Worm (Caenorhabditis elegans) whole organism, L3 larva: ENCODE results near the gene F29B9.5.

Experiments used
- ZK546.5 ChIP-seq: sonication (generic microtip); optimal IDR thresholded peaks from 2 replicates; lab custom pipeline; 2017; ENCODE audit warnings: missing biosample characterization, missing genetic modification characterization
- ceh-16 ChIP-seq: sonication (generic microtip); optimal IDR thresholded peaks from 2 replicates; lab custom pipeline; 2017; ENCODE audit warnings: missing biosample characterization, missing genetic modification characterization
- daf-12 ChIP-seq: fragments of 150-350 bp; optimal IDR thresholded peaks from 2 replicates; lab custom pipeline; 2014; ENCODE audit warnings: missing biosample characterization, missing genetic modification reagents, missing genetic modification characterization
- egl-5 ChIP-seq: fragments of 150-350 bp; optimal IDR thresholded peaks from 2 replicates; lab custom pipeline; 2017; ENCODE audit warnings: missing biosample characterization, missing genetic modification reagents, missing genetic modification characterization, inconsistent platforms
- elt-1 ChIP-seq: fragments of 150-350 bp; optimal IDR thresholded peaks from 2 replicates; lab custom pipeline; 2014; ENCODE audit warnings: missing biosample characterization, missing genetic modification characterization
- elt-2 ChIP-seq: sonication (generic microtip); optimal IDR thresholded peaks from 2 replicates; lab custom pipeline; 2016; ENCODE audit warnings: missing genetic modification reagents, mild to moderate bottlenecking, missing genetic modification characterization, missing compliant biosample characterization
- elt-3 ChIP-seq, 3 experiments: fragments of 150-350 bp in 1 of 3; sonication (generic microtip) in 2 of 3; optimal IDR thresholded peaks; 2 replicates in 2 of 3; 4 replicates in 1 of 3; lab custom pipeline; 2014 to 2017; ENCODE audit warnings: missing biosample characterization in 3 of 3, missing genetic modification characterization in 3 of 3
- eor-1 ChIP-seq, 2 experiments: fragments of 150-350 bp; optimal IDR thresholded peaks; 2 replicates each; lab custom pipeline; 2014 to 2018; ENCODE audit warnings: missing biosample characterization in 2 of 2, missing genetic modification characterization in 2 of 2
- fkh-10 ChIP-seq: sonication (generic microtip); optimal IDR thresholded peaks from 2 replicates; lab custom pipeline; 2017; ENCODE audit warnings: missing biosample characterization, missing genetic modification reagents, missing genetic modification characterization
- hmg-11 ChIP-seq: sonication (generic microtip); optimal IDR thresholded peaks from 2 replicates; lab custom pipeline; 2016; ENCODE audit warnings: missing genetic modification characterization, missing compliant biosample characterization
- jun-1 ChIP-seq: fragments of 150-350 bp; optimal IDR thresholded peaks from 2 replicates; lab custom pipeline; 2014; ENCODE audit warnings: missing biosample characterization, missing genetic modification reagents, missing genetic modification characterization
- lin-15B ChIP-seq: fragments of 150-350 bp; optimal IDR thresholded peaks from 2 replicates; lab custom pipeline; 2014; ENCODE audit warnings: missing biosample characterization, missing genetic modification characterization
- lsy-12 ChIP-seq: sonication (generic microtip); optimal IDR thresholded peaks from 2 replicates; lab custom pipeline; 2016; ENCODE audit warnings: mild to moderate bottlenecking, missing genetic modification characterization, missing compliant biosample characterization
- mdl-1 ChIP-seq: fragments of 150-350 bp; optimal IDR thresholded peaks from 2 replicates; lab custom pipeline; 2014; ENCODE audit warnings: missing biosample characterization, missing genetic modification characterization
- mml-1 ChIP-seq: fragments of 150-350 bp; sonication (generic microtip); optimal IDR thresholded peaks from 3 replicates; lab custom pipeline; 2014; ENCODE audit warnings: missing biosample characterization, missing genetic modification characterization
- nfya-1 ChIP-seq: sonication (generic microtip); optimal IDR thresholded peaks from 2 replicates; lab custom pipeline; 2017; ENCODE audit warnings: missing genetic modification characterization, mild to moderate bottlenecking, missing compliant biosample characterization, antibody characterized with exemption, moderate library complexity; ENCODE audit not compliant: insufficient read depth
- nhr-237 ChIP-seq: fragments of 150-350 bp; optimal IDR thresholded peaks from 2 replicates; lab custom pipeline; 2014; ENCODE audit warnings: missing biosample characterization, missing genetic modification characterization
- nhr-25 ChIP-seq: sonication (generic microtip); optimal IDR thresholded peaks from 2 replicates; lab custom pipeline; 2017; ENCODE audit warnings: missing biosample characterization, missing genetic modification characterization
- nhr-76 ChIP-seq: fragments of 150-350 bp; sonication (generic microtip); optimal IDR thresholded peaks from 5 replicates; lab custom pipeline; 2014; ENCODE audit warnings: missing biosample characterization, missing genetic modification characterization
- skn-1 ChIP-seq: fragments of 150-350 bp; optimal IDR thresholded peaks from 2 replicates; lab custom pipeline; 2014; ENCODE audit warnings: missing biosample characterization, missing genetic modification characterization
- snpc-4 ChIP-seq: fragments of 150-350 bp; optimal IDR thresholded peaks from 2 replicates; lab custom pipeline; 2014; ENCODE audit warnings: missing biosample characterization, missing genetic modification characterization
- tbx-2 ChIP-seq: sonication (generic microtip); optimal IDR thresholded peaks from 2 replicates; lab custom pipeline; 2016; ENCODE audit warnings: mild to moderate bottlenecking, missing genetic modification characterization, missing compliant biosample characterization
- unc-62 ChIP-seq: fragments of 150-350 bp; sonication (generic microtip); optimal IDR thresholded peaks from 4 replicates; lab custom pipeline; 2014; ENCODE audit warnings: missing biosample characterization, missing genetic modification reagents, missing genetic modification characterization
- zag-1 ChIP-seq: fragments of 150-350 bp; optimal IDR thresholded peaks from 2 replicates; lab custom pipeline; 2014; ENCODE audit warnings: missing biosample characterization, missing genetic modification characterization
- ztf-11 ChIP-seq: fragments of 150-350 bp; optimal IDR thresholded peaks from 2 replicates; lab custom pipeline; 2014; ENCODE audit warnings: missing biosample characterization, missing genetic modification characterization

Gene F29B9.5

DNA sequence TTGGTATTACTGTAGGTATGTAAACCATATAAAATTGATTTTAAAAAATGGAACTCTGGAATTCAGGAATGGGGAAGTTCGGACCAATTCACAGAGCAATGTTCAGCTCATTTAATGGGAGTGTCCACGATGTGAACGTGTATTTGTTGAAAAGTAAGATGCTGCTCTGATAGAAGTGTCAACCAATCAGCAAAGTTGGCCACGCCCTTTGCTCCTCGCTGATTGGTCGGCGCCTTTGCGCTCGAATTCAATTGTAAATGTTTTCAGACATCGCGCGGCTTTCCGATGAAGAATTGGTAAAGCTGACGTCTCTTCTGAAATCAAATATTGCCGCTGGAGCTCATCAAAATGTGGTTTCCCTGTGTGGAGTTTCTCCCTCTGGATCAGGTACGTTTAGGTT lies 30.9 kb downstream of the F29B9.5 start:
- TF ChIP-seq ZK546.5 (tag; lab: Kevin White, UChicago): no peak
- TF ChIP-seq snpc-4: no peak
- TF ChIP-seq nfya-1 (tag; lab: Kevin White, UChicago): peak; percentile 59
- TF ChIP-seq eor-1 (tag; optimal IDR thresholded peaks at IDR 0.05; lab: Kevin White, UChicago): no peak

ce11 chrIV:4686291-4686830 lies 34.1 kb downstream of the F29B9.5 start:
- no peak for TF ChIP-seq lsy-12 (tag; lab: Kevin White, UChicago)
- peak; percentile 83 for TF ChIP-seq nfya-1 (tag; lab: Kevin White, UChicago)
- TF ChIP-seq, all 47 proteins: peak for 1

DNA sequence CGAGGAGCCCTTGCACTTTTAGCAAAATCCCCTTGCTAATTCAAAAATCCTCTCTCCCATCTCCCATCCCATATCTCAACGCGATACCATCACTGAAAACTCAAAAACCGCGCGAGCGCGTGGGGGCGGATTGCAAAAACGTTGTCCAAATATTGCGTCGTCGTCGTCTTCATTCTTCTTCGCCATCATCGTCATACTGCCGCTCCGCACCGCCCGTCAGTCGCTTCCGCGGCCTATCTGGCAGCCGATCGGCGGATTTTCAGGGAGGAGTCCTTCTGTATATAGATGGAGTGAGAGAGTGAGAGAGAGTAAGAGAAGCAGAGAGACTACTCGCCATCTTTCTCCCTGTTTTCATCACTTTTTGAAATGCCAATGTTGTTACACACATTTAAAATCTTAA lies 34.7 kb downstream of the F29B9.5 start:
- TF ChIP-seq elt-1 (tag; lab: Kevin White, UChicago) (peak; percentile 18), ceh-16 (tag; lab: Kevin White, UChicago) (no peak), nhr-25 (tag; lab: Kevin White, UChicago) (peak; percentile 48), snpc-4 (no peak)

- TF ChIP-seq elt-3 (tag; optimal IDR thresholded peaks at IDR 0.05; lab: Kevin White, UChicago) (no peak), elt-2 (tag; lab: Kevin White, UChicago) (no peak), hmg-11 (tag; lab: Kevin White, UChicago) (no peak), mml-1 (no peak), skn-1 (tag; lab: Kevin White, UChicago) (no peak), egl-5 (tag; lab: Kevin White, UChicago) (no peak), nhr-237 (no peak), unc-62 (GFP tag; lab: Kevin White, UChicago) (no peak), fkh-10 (GFP tag; lab: Kevin White, UChicago) (no peak), mdl-1 (tag; lab: Kevin White, UChicago) (no peak), zag-1 (tag; lab: Kevin White, UChicago) (no peak), ztf-11 (tag; lab: Kevin White, UChicago) (no peak), tbx-2 (tag; lab: Kevin White, UChicago) (no peak), ZK546.5 (tag; lab: Kevin White, UChicago) (no peak)
Observed at ce11 chrIV:4688221-4688620, 36.0 kb downstream of the F29B9.5 start, which contains the start of gene bus-4. bus-4 (plus strand) TSS chrIV:4688269.

DNA sequence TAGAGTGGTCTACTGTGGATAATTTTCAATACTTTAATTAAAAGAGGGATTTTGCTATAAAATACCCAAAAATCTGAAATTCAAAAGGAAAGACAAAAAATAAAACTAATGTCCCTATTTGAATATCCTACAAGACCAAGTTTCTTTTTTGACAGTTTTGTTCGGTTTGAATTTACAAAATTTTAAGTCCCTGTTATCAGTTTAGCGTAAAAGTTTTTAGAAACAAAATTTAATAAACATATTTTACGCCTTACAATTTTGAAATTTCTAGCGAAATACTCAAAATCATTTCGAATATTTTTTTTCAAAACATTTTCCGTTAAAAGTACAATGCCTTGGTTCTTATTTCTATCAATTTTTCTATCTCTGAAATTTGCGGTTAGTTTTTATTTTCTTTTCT lies 40.2 kb downstream of the F29B9.5 start, which contains the start of gene spe-51:
TSS of gene spe-51 (plus strand) at position 301 of the 400 bp plus-strand sequence.
- no peak for TF ChIP-seq jun-1
- TF ChIP-seq nhr-76 (tag; lab: Kevin White, UChicago): no peak
- TF ChIP-seq lin-15B (tag; lab: Kevin White, UChicago): no peak
- no peak for TF ChIP-seq elt-1 (tag; lab: Kevin White, UChicago)
- TF ChIP-seq daf-12: no peak
